Worm (Caenorhabditis elegans): ENCODE measurements around the gene F15A8.1.

ce11 chrX:4464367-4464766 lies 23.6 kb downstream of the F15A8.1 start:
- TF ChIP-seq B0310.2 (tag; optimal IDR thresholded peaks at IDR 0.05), result no peak
- no peak for TF ChIP-seq tra-4 (tag; optimal IDR thresholded peaks at IDR 0.05)
- no peak for TF ChIP-seq ama-1 (optimal IDR thresholded peaks at IDR 0.05)
- TF ChIP-seq sea-1 (GFP tag; conservative IDR thresholded peaks at IDR 0.05), result no peak
- TF ChIP-seq tbx-11 (GFP tag; IDR thresholded peaks at IDR 0.05), result no peak
- TF ChIP-seq flt-1 (GFP tag; IDR thresholded peaks at IDR 0.05), result no peak
- TF ChIP-seq ceh-13 (GFP tag; optimal IDR thresholded peaks at IDR 0.05), result no peak
- TF ChIP-seq F13C5.2 (tag; optimal IDR thresholded peaks at IDR 0.05), result no peak
- no peak for TF ChIP-seq tbx-37 (GFP tag; conservative IDR thresholded peaks at IDR 0.05)

Data from whole organism, early embryonic.